Worm (Caenorhabditis elegans): ENCODE results near the gene C04E6.13.

DNA sequence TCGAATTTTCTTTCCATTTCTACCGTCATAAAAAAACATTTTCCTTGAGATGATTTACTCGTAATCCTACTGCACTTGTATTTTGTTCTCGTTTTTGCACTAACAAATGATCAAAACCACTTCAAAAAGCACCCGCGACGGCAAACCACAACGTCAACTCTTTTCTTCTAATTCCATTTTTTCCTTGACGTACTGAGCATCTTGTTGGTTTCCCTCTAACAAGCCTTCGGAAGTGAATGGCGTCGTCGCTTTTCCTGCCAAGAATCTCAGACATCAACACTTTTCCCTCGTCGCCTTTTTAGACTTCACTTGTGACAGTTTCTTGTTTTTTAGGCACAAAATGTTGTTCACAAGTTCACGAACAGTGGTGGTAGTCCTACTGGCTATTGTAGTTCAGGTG, at the start of gene C04E6.13:
- TF ChIP-seq nhr-237 (tag; optimal IDR thresholded peaks at IDR 0.05) (no peak), sdz-12 (GFP tag; optimal IDR thresholded peaks at IDR 0.05) (no peak), unc-62 (GFP tag; optimal IDR thresholded peaks at IDR 0.05 in 1 of 2) (peak in 1 of 2 experiments; percentile 15), unc-62 (tag; optimal IDR thresholded peaks at IDR 0.05) (no peak), lin-13 (GFP tag; optimal IDR thresholded peaks at IDR 0.05) (no peak), nhr-10 (tag; optimal IDR thresholded peaks at IDR 0.05) (no peak)

Measured in whole organism, L4 larva.